Fruit fly (Drosophila melanogaster): ENCODE results near the gene CG9109.

CG9109 gene

dm6 chr2L:5986094-5986493 lies 48.1 kb downstream of the CG9109 start, which contains the start of gene ifc (continued):
- TF ChIP-seq CG10209 (GFP tag; optimal IDR thresholded peaks at IDR 0.05): peak; percentile 20
- TF ChIP-seq nerfin-2 (GFP tag; IDR thresholded peaks at IDR 0.05; ENCODE audit: partially characterized antibody): no peak
- TF ChIP-seq CG10321 (GFP tag; IDR thresholded peaks at IDR 0.05): no peak
- peak; percentile 31 for TF ChIP-seq CG4854 (GFP tag; optimal IDR thresholded peaks at IDR 0.05)
- TF ChIP-seq Dip2 (GFP tag; IDR thresholded peaks at IDR 0.05): no peak
- TF ChIP-seq CG15479 (GFP tag; optimal IDR thresholded peaks at IDR 0.05): no peak
- TF ChIP-seq CG8359 (GFP tag; optimal IDR thresholded peaks at IDR 0.05; ENCODE audit: borderline replicate concordance): no peak
- TF ChIP-seq CG17829 (tag; optimal IDR thresholded peaks at IDR 0.05): peak; percentile 82
- TF ChIP-seq ato (GFP tag; IDR thresholded peaks at IDR 0.05; ENCODE audit: partially characterized antibody): no peak
- peak; percentile 32 for TF ChIP-seq CG9609 (GFP tag; optimal IDR thresholded peaks at IDR 0.05)
- TF ChIP-seq CG16863 (GFP tag; optimal IDR thresholded peaks at IDR 0.05): peak; percentile 25
- peak in 1 of 2 experiments; percentile 59 for TF ChIP-seq chif (GFP tag; optimal IDR thresholded peaks at IDR 0.05)
- peak; percentile 69 for TF ChIP-seq CG2116 (GFP tag; optimal IDR thresholded peaks at IDR 0.05)
- peak; percentile 82 for TF ChIP-seq Sry-δ (GFP tag; optimal IDR thresholded peaks at IDR 0.05)
- peak; percentile 71 for TF ChIP-seq her (GFP tag; optimal IDR thresholded peaks at IDR 0.05)
- TF ChIP-seq pnt (GFP tag; optimal IDR thresholded peaks at IDR 0.05): peak; percentile 41
- peak; percentile 82 for TF ChIP-seq Neu2 (GFP tag; optimal IDR thresholded peaks at IDR 0.05; ENCODE audit: borderline replicate concordance)
- no peak for TF ChIP-seq sisA (GFP tag; IDR thresholded peaks at IDR 0.05)
- TF ChIP-seq al (GFP tag; IDR thresholded peaks at IDR 0.05): no peak
- TF ChIP-seq dan (GFP tag; IDR thresholded peaks at IDR 0.05): no peak
- TF ChIP-seq HLH4C (GFP tag; IDR thresholded peaks at IDR 0.05; ENCODE audit: partially characterized antibody): no peak
- no peak for TF ChIP-seq CG1233 (GFP tag; optimal IDR thresholded peaks at IDR 0.05)
- TF ChIP-seq CG31441 (GFP tag; IDR thresholded peaks at IDR 0.05): no peak
- no peak for TF ChIP-seq Dll (GFP tag; IDR thresholded peaks at IDR 0.05; ENCODE audit: partially characterized antibody)
- TF ChIP-seq MTF-1 (GFP tag; optimal IDR thresholded peaks at IDR 0.05; ENCODE audit: borderline replicate concordance): no peak
- peak; percentile 36 for TF ChIP-seq pfk (GFP tag; optimal IDR thresholded peaks at IDR 0.05)
- no peak for TF ChIP-seq stc (GFP tag; IDR thresholded peaks at IDR 0.05)
- peak; percentile 22 for TF ChIP-seq run (tag; optimal IDR thresholded peaks at IDR 0.05)
- TF ChIP-seq CG2678 (tag; optimal IDR thresholded peaks at IDR 0.05): peak; percentile 64
- TF ChIP-seq shn (GFP tag; optimal IDR thresholded peaks at IDR 0.05): peak; percentile 74
- TF ChIP-seq Abd-B (GFP tag; optimal IDR thresholded peaks at IDR 0.05): no peak
- peak; percentile 67 for TF ChIP-seq gro (GFP tag; optimal IDR thresholded peaks at IDR 0.05)
- TF ChIP-seq Atf6 (GFP tag; IDR thresholded peaks at IDR 0.05): no peak
- peak; percentile 51 for TF ChIP-seq CG1792 (GFP tag; optimal IDR thresholded peaks at IDR 0.05)
- peak; percentile 71 for TF ChIP-seq jumu (GFP tag; optimal IDR thresholded peaks at IDR 0.05)
- TF ChIP-seq CG1024 (GFP tag; IDR thresholded peaks at IDR 0.05): no peak
- peak; percentile 71 for TF ChIP-seq Camta (GFP tag; optimal IDR thresholded peaks at IDR 0.05)
- no peak for TF ChIP-seq ATbp (GFP tag; optimal IDR thresholded peaks at IDR 0.05)
- peak; percentile 54 for TF ChIP-seq CG7786 (GFP tag; optimal IDR thresholded peaks at IDR 0.05)
- no peak for TF ChIP-seq Opbp (GFP tag; IDR thresholded peaks at IDR 0.05; ENCODE audit: partially characterized antibody)
- no peak for TF ChIP-seq inv (GFP tag; IDR thresholded peaks at IDR 0.05; ENCODE audit: partially characterized antibody)
- TF ChIP-seq Spps (tag; optimal IDR thresholded peaks at IDR 0.05): no peak
- TF ChIP-seq Hand (GFP tag; optimal IDR thresholded peaks at IDR 0.05): no peak
- peak; percentile 72 for TF ChIP-seq lab (GFP tag; optimal IDR thresholded peaks at IDR 0.05)
- TF ChIP-seq chn (GFP tag; optimal IDR thresholded peaks at IDR 0.05): peak; percentile 54
- peak; percentile 51 for TF ChIP-seq CG3163 (GFP tag; optimal IDR thresholded peaks at IDR 0.05)
- peak; percentile 76 for TF ChIP-seq B-H2 (GFP tag; optimal IDR thresholded peaks at IDR 0.05)
- TF ChIP-seq CG10274 (GFP tag; optimal IDR thresholded peaks at IDR 0.05): no peak
- no peak for TF ChIP-seq org-1 (GFP tag; optimal IDR thresholded peaks at IDR 0.05)
- TF ChIP-seq Atf-2 (GFP tag; optimal IDR thresholded peaks at IDR 0.05): peak; percentile 45
- no peak for TF ChIP-seq abd-A (tag; optimal IDR thresholded peaks at IDR 0.05)
